Comparison of ENCODE assay signal across 1 fruit fly cellular context in the genomic region with DNA sequence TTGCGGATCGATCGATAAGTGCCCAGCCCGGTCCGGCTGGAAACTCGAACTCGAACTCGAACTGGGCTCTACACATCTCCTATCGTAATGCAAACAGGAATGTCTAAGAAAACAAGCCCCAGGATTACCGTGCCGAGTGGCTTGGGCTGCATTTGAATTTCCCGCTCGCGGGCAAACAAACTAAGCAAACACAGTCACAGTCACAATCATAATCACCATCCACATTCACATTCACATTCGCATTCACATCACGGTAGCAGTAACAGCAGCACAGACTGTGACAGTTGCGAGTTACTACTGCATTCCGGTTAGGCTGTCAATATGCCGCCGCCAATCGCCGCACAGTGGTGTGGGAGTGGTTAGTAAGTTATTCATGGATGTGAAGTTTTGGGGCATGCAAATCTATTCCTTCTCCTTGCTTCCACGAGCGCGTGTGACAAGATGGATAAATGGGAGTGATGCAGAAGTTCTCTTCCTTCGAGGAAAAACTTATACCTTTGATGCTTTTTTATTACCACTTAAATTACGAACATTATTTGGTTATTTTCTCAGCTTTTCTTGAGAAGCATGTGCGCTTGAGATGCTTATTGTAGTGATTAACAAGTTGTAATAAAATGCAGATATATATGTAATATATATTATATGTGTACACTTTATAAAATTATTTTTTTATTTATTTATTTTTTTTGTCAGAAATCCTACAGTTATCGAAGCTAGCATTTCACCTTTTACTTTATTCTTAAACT.
A peak's percentile ranks its signal among the peaks of the same experiment; 100 is the strongest.
TF ChIP-seq lines count a peak whose summit lies in the region.

No protein-coding gene starts in this region.

TF ChIP-seq in whole organism, embryonic, 481 proteins besides CTCF, POLR2A, EP300 and RAD21 (continued from another document and continues in another):
- no peak for TF ChIP-seq CG4820 (GFP tag; optimal IDR thresholded peaks at IDR 0.05; lab: Kevin White, UChicago)
- peak; percentile 6 for TF ChIP-seq CoRest (tag; optimal IDR thresholded peaks at IDR 0.05; lab: Kevin White, UChicago)
- no peak for TF ChIP-seq CG32767 (GFP tag; IDR thresholded peaks at IDR 0.05; lab: Robert Waterston, UW)
- no peak for TF ChIP-seq jumu (GFP tag; optimal IDR thresholded peaks at IDR 0.05; lab: Kevin White, UChicago)
- no peak for TF ChIP-seq ERR (GFP tag; optimal IDR thresholded peaks at IDR 0.05; lab: Kevin White, UChicago)
- no peak for TF ChIP-seq zen2 (GFP tag; IDR thresholded peaks at IDR 0.05; lab: Robert Waterston, UW; ENCODE audit: partially characterized antibody)
- TF ChIP-seq Adf1 (GFP tag; IDR thresholded peaks at IDR 0.05; lab: Robert Waterston, UW): no peak
- no peak for TF ChIP-seq CG1832 (GFP tag; optimal IDR thresholded peaks at IDR 0.05; lab: Kevin White, UChicago)
- no peak for TF ChIP-seq CG6689 (GFP tag; IDR thresholded peaks at IDR 0.05; lab: Robert Waterston, UW)
- TF ChIP-seq CG13894 (tag; optimal IDR thresholded peaks at IDR 0.05; lab: Kevin White, UChicago): no peak
- TF ChIP-seq row (GFP tag; IDR thresholded peaks at IDR 0.05; lab: Robert Waterston, UW): peak; percentile 25; the same call in 1 of the 3 replicates
- TF ChIP-seq bsh (GFP tag; optimal IDR thresholded peaks at IDR 0.05; lab: Kevin White, UChicago): peak in 1 of 2 experiments; percentile 51
- TF ChIP-seq yki (optimal IDR thresholded peaks at IDR 0.05; lab: Kevin White, UChicago): no peak
- peak; percentile 20 for TF ChIP-seq CG2678 (tag; optimal IDR thresholded peaks at IDR 0.05; lab: Kevin White, UChicago)
- no peak for TF ChIP-seq stc (GFP tag; IDR thresholded peaks at IDR 0.05; lab: Robert Waterston, UW)
- TF ChIP-seq CG8478 (optimal IDR thresholded peaks at IDR 0.05; lab: Kevin White, UChicago): no peak
- no peak for TF ChIP-seq Doc2 (GFP tag; IDR thresholded peaks at IDR 0.05; lab: Robert Waterston, UW)
- TF ChIP-seq Chrac-16 (GFP tag; optimal IDR thresholded peaks at IDR 0.05; lab: Kevin White, UChicago): no peak
- no peak for TF ChIP-seq insv (GFP tag; optimal IDR thresholded peaks at IDR 0.05; lab: Kevin White, UChicago)
- no peak for TF ChIP-seq wor (GFP tag; IDR thresholded peaks at IDR 0.05; lab: Robert Waterston, UW)
- no peak for TF ChIP-seq GATAe (GFP tag; conservative IDR thresholded peaks at IDR 0.05; lab: Robert Waterston, UW)
- peak; percentile 44; the same call in 1 of the 3 replicates for TF ChIP-seq CG6791 (GFP tag; IDR thresholded peaks at IDR 0.05; lab: Robert Waterston, UW; ENCODE audit: partially characterized antibody)
- TF ChIP-seq Opbp (GFP tag; IDR thresholded peaks at IDR 0.05; lab: Robert Waterston, UW; ENCODE audit: partially characterized antibody): no peak
- peak; percentile 69 for TF ChIP-seq CG1603 (tag; optimal IDR thresholded peaks at IDR 0.05; lab: Kevin White, UChicago)
- TF ChIP-seq chm (GFP tag; IDR thresholded peaks at IDR 0.05; lab: Robert Waterston, UW): 0 out of 2 replicates have a peak, but pooled peaks have one; percentile 51
- TF ChIP-seq Rfx (GFP tag; IDR thresholded peaks at IDR 0.05; lab: Robert Waterston, UW): no peak
- peak; percentile 8 for TF ChIP-seq CG12104 (GFP tag; optimal IDR thresholded peaks at IDR 0.05; lab: Kevin White, UChicago)
- TF ChIP-seq CG14014 (GFP tag; IDR thresholded peaks at IDR 0.05; lab: Robert Waterston, UW): no peak
- TF ChIP-seq CG30403 (GFP tag; optimal IDR thresholded peaks at IDR 0.05; lab: Kevin White, UChicago): no peak
- TF ChIP-seq wdn (GFP tag; IDR thresholded peaks at IDR 0.05; lab: Robert Waterston, UW): no peak
- TF ChIP-seq tin (GFP tag; optimal IDR thresholded peaks at IDR 0.05; lab: Kevin White, UChicago): no peak
- TF ChIP-seq zen (tag; optimal IDR thresholded peaks at IDR 0.05; lab: Kevin White, UChicago): peak; percentile 22
- TF ChIP-seq esg (GFP tag; conservative IDR thresholded peaks at IDR 0.05; lab: Robert Waterston, UW): no peak
- no peak for TF ChIP-seq scrt (GFP tag; optimal IDR thresholded peaks at IDR 0.05; lab: Kevin White, UChicago)
- no peak for TF ChIP-seq Max (GFP tag; optimal IDR thresholded peaks at IDR 0.05; lab: Kevin White, UChicago)
- TF ChIP-seq CG7556 (GFP tag; optimal IDR thresholded peaks at IDR 0.05; lab: Kevin White, UChicago): peak; percentile 65
- TF ChIP-seq run (tag; optimal IDR thresholded peaks at IDR 0.05; lab: Kevin White, UChicago): no peak
- no peak for TF ChIP-seq Lpt (GFP tag; optimal IDR thresholded peaks at IDR 0.05; lab: Kevin White, UChicago)
- no peak for TF ChIP-seq CG8944 (GFP tag; optimal IDR thresholded peaks at IDR 0.05; lab: Kevin White, UChicago)
- no peak; the same call in 1 of the 2 replicates for TF ChIP-seq tna (GFP tag; IDR thresholded peaks at IDR 0.05; lab: Robert Waterston, UW; ENCODE audit: partially characterized antibody)
- peak; percentile 74 for TF ChIP-seq sens (GFP tag; lab: Kevin White, UChicago)
- no peak for TF ChIP-seq CG10321 (GFP tag; IDR thresholded peaks at IDR 0.05; lab: Robert Waterston, UW)
- no peak for TF ChIP-seq Scr (GFP tag; IDR thresholded peaks at IDR 0.05; lab: Robert Waterston, UW; ENCODE audit: partially characterized antibody)
- TF ChIP-seq CG16779 (GFP tag; IDR thresholded peaks at IDR 0.05; lab: Robert Waterston, UW): no peak
- no peak for TF ChIP-seq p53 (GFP tag; optimal IDR thresholded peaks at IDR 0.05; lab: Kevin White, UChicago)
- TF ChIP-seq Med (GFP tag; lab: Kevin White, UChicago): peak; percentile 83
- TF ChIP-seq CG13287 (GFP tag; IDR thresholded peaks at IDR 0.05; lab: Robert Waterston, UW; ENCODE audit: partially characterized antibody): peak; percentile 9; the same call in 1 of the 2 replicates
- TF ChIP-seq onecut (GFP tag; IDR thresholded peaks at IDR 0.05; lab: Robert Waterston, UW): peak; percentile 21; the same call in 1 of the 2 replicates
- TF ChIP-seq CG10209 (GFP tag; optimal IDR thresholded peaks at IDR 0.05; lab: Kevin White, UChicago): no peak
- TF ChIP-seq CG4617 (GFP tag; optimal IDR thresholded peaks at IDR 0.05; lab: Kevin White, UChicago; ENCODE audit: borderline replicate concordance): no peak
- no peak for TF ChIP-seq CG9215 (GFP tag; IDR thresholded peaks at IDR 0.05; lab: Robert Waterston, UW)
- TF ChIP-seq CG15479 (GFP tag; optimal IDR thresholded peaks at IDR 0.05; lab: Kevin White, UChicago): peak; percentile 56
- no peak for TF ChIP-seq sd (tag; optimal IDR thresholded peaks at IDR 0.05; lab: Kevin White, UChicago)
- no peak for TF ChIP-seq Dip2 (GFP tag; IDR thresholded peaks at IDR 0.05; lab: Robert Waterston, UW)
- no peak for TF ChIP-seq sisA (GFP tag; IDR thresholded peaks at IDR 0.05; lab: Robert Waterston, UW)
- no peak for TF ChIP-seq CG11085 (GFP tag; IDR thresholded peaks at IDR 0.05; lab: Robert Waterston, UW)
- TF ChIP-seq slou (GFP tag; optimal IDR thresholded peaks at IDR 0.05; lab: Kevin White, UChicago): no peak
- TF ChIP-seq Hmx (GFP tag; optimal IDR thresholded peaks at IDR 0.05; lab: Kevin White, UChicago): no peak
- no peak for TF ChIP-seq lmd (GFP tag; IDR thresholded peaks at IDR 0.05; lab: Robert Waterston, UW)
- TF ChIP-seq NC2α (GFP tag; optimal IDR thresholded peaks at IDR 0.05; lab: Kevin White, UChicago): no peak
- no peak for TF ChIP-seq CG10366 (GFP tag; IDR thresholded peaks at IDR 0.05; lab: Robert Waterston, UW)
- TF ChIP-seq Fer3 (tag; optimal IDR thresholded peaks at IDR 0.05; lab: Kevin White, UChicago): no peak
- no peak for TF ChIP-seq Nf-YC (tag; optimal IDR thresholded peaks at IDR 0.05; lab: Kevin White, UChicago)
- no peak for TF ChIP-seq CG8388 (GFP tag; optimal IDR thresholded peaks at IDR 0.05; lab: Kevin White, UChicago)
- TF ChIP-seq ems (GFP tag; optimal IDR thresholded peaks at IDR 0.05; lab: Kevin White, UChicago): no peak
- TF ChIP-seq gce (GFP tag; IDR thresholded peaks at IDR 0.05; lab: Robert Waterston, UW): 0 out of 3 replicates have a peak, but pooled peaks have one; percentile 27
- TF ChIP-seq chn (GFP tag; optimal IDR thresholded peaks at IDR 0.05; lab: Kevin White, UChicago): no peak
- peak; percentile 78 for TF ChIP-seq fd102C (GFP tag; optimal IDR thresholded peaks at IDR 0.05; lab: Kevin White, UChicago)
- no peak for TF ChIP-seq grn (GFP tag; optimal IDR thresholded peaks at IDR 0.05; lab: Kevin White, UChicago)
- no peak for TF ChIP-seq CG5245 (GFP tag; optimal IDR thresholded peaks at IDR 0.05; lab: Kevin White, UChicago)
- no peak for TF ChIP-seq CG9817 (tag; optimal IDR thresholded peaks at IDR 0.05; lab: Kevin White, UChicago)
- 0 out of 2 replicates have a peak, but pooled peaks have one; percentile 22 for TF ChIP-seq sim (GFP tag; IDR thresholded peaks at IDR 0.05; lab: Robert Waterston, UW)
- no peak for TF ChIP-seq tup (GFP tag; optimal IDR thresholded peaks at IDR 0.05; lab: Kevin White, UChicago)
- no peak for TF ChIP-seq CG34376 (GFP tag; optimal IDR thresholded peaks at IDR 0.05; lab: Kevin White, UChicago)
- peak; percentile 45 for TF ChIP-seq CG9437 (GFP tag; optimal IDR thresholded peaks at IDR 0.05; lab: Kevin White, UChicago)
- no peak for TF ChIP-seq lab (GFP tag; optimal IDR thresholded peaks at IDR 0.05; lab: Kevin White, UChicago)
- no peak for TF ChIP-seq Awh (GFP tag; IDR thresholded peaks at IDR 0.05; lab: Robert Waterston, UW)
- no peak for TF ChIP-seq CG12391 (tag; optimal IDR thresholded peaks at IDR 0.05; lab: Kevin White, UChicago)
- TF ChIP-seq CG17829 (tag; optimal IDR thresholded peaks at IDR 0.05; lab: Kevin White, UChicago): no peak
- no peak for TF ChIP-seq jigr1 (GFP tag; IDR thresholded peaks at IDR 0.05; lab: Robert Waterston, UW)
- peak in 1 of 2 experiments; percentile 12 for TF ChIP-seq Pdp1 (GFP tag; optimal IDR thresholded peaks at IDR 0.05; lab: Kevin White, UChicago)
- TF ChIP-seq Sox100B (GFP tag; optimal IDR thresholded peaks at IDR 0.05; lab: Kevin White, UChicago): peak; percentile 27
- TF ChIP-seq CG31224 (GFP tag; IDR thresholded peaks at IDR 0.05; lab: Robert Waterston, UW): no peak
- TF ChIP-seq rib (GFP tag; IDR thresholded peaks at IDR 0.05; lab: Robert Waterston, UW): no peak
- TF ChIP-seq cas (GFP tag; IDR thresholded peaks at IDR 0.05; lab: Robert Waterston, UW): no peak
- no peak for TF ChIP-seq CG15601 (tag; optimal IDR thresholded peaks at IDR 0.05; lab: Kevin White, UChicago)
- no peak for TF ChIP-seq CG11695 (GFP tag; IDR thresholded peaks at IDR 0.05; lab: Robert Waterston, UW)
- TF ChIP-seq HLHmδ (GFP tag; optimal IDR thresholded peaks at IDR 0.05; lab: Kevin White, UChicago): peak; percentile 30
- no peak for TF ChIP-seq CG3838 (GFP tag; optimal IDR thresholded peaks at IDR 0.05; lab: Kevin White, UChicago)
- TF ChIP-seq CG12236 (GFP tag; optimal IDR thresholded peaks at IDR 0.05; lab: Kevin White, UChicago): no peak
- TF ChIP-seq C15 (GFP tag; IDR thresholded peaks at IDR 0.05; lab: Robert Waterston, UW): no peak
- peak; percentile 6 for TF ChIP-seq MTF-1 (GFP tag; optimal IDR thresholded peaks at IDR 0.05; lab: Kevin White, UChicago; ENCODE audit: borderline replicate concordance)
- TF ChIP-seq HLH4C (GFP tag; IDR thresholded peaks at IDR 0.05; lab: Robert Waterston, UW; ENCODE audit: partially characterized antibody): no peak
- no peak for TF ChIP-seq HmgZ (tag; optimal IDR thresholded peaks at IDR 0.05; lab: Kevin White, UChicago)
- TF ChIP-seq CG1233 (GFP tag; optimal IDR thresholded peaks at IDR 0.05; lab: Kevin White, UChicago): peak; percentile 12
- TF ChIP-seq ash1 (GFP tag; optimal IDR thresholded peaks at IDR 0.05; lab: Kevin White, UChicago): no peak
- TF ChIP-seq Mes4 (GFP tag; optimal IDR thresholded peaks at IDR 0.05; lab: Kevin White, UChicago): no peak
- peak; percentile 37 for TF ChIP-seq Oli (tag; optimal IDR thresholded peaks at IDR 0.05; lab: Kevin White, UChicago)
- TF ChIP-seq Hmr (GFP tag; optimal IDR thresholded peaks at IDR 0.05; lab: Kevin White, UChicago): no peak
- no peak for TF ChIP-seq TFAM (GFP tag; optimal IDR thresholded peaks at IDR 0.05; lab: Kevin White, UChicago)
- peak; percentile 49 for TF ChIP-seq CG11504 (tag; optimal IDR thresholded peaks at IDR 0.05; lab: Kevin White, UChicago)
- no peak for TF ChIP-seq Bdp1 (GFP tag; optimal IDR thresholded peaks at IDR 0.05; lab: Kevin White, UChicago)
- TF ChIP-seq CG3847 (GFP tag; IDR thresholded peaks at IDR 0.05; lab: Robert Waterston, UW): no peak
- no peak for TF ChIP-seq Abd-B (GFP tag; optimal IDR thresholded peaks at IDR 0.05; lab: Kevin White, UChicago)
- no peak for TF ChIP-seq CG9797 (GFP tag; optimal IDR thresholded peaks at IDR 0.05; lab: Kevin White, UChicago)
- no peak for TF ChIP-seq Side (GFP tag; optimal IDR thresholded peaks at IDR 0.05; lab: Kevin White, UChicago)
- no peak for TF ChIP-seq usp (GFP tag; optimal IDR thresholded peaks at IDR 0.05; lab: Kevin White, UChicago)
- TF ChIP-seq tap (tag; optimal IDR thresholded peaks at IDR 0.05; lab: Kevin White, UChicago): no peak
- TF ChIP-seq Stat92E (GFP tag; optimal IDR thresholded peaks at IDR 0.05; lab: Kevin White, UChicago): no peak
- no peak for TF ChIP-seq slp2 (GFP tag; optimal IDR thresholded peaks at IDR 0.05; lab: Kevin White, UChicago)
- TF ChIP-seq CG10979 (tag; optimal IDR thresholded peaks at IDR 0.05; lab: Kevin White, UChicago): peak; percentile 9
- no peak for TF ChIP-seq slbo (GFP tag; IDR thresholded peaks at IDR 0.05; lab: Robert Waterston, UW)
- peak; percentile 7 for TF ChIP-seq CG10267 (tag; optimal IDR thresholded peaks at IDR 0.05; lab: Kevin White, UChicago)
- TF ChIP-seq Tbp (GFP tag; optimal IDR thresholded peaks at IDR 0.05; lab: Kevin White, UChicago): no peak
- TF ChIP-seq D19A (tag; optimal IDR thresholded peaks at IDR 0.05; lab: Kevin White, UChicago): peak; percentile 16
- TF ChIP-seq fd96Cb (tag; optimal IDR thresholded peaks at IDR 0.05; lab: Kevin White, UChicago): no peak
- peak; percentile 78 for TF ChIP-seq CG15696 (tag; optimal IDR thresholded peaks at IDR 0.05; lab: Kevin White, UChicago)
- TF ChIP-seq CG4404 (GFP tag; IDR thresholded peaks at IDR 0.05; lab: Robert Waterston, UW): no peak
- no peak for TF ChIP-seq CG10147 (GFP tag; optimal IDR thresholded peaks at IDR 0.05; lab: Kevin White, UChicago)
- TF ChIP-seq dimm (GFP tag; IDR thresholded peaks at IDR 0.05; lab: Robert Waterston, UW): no peak
- no peak for TF ChIP-seq abd-A (tag; optimal IDR thresholded peaks at IDR 0.05; lab: Kevin White, UChicago)
- no peak for TF ChIP-seq CG13123 (GFP tag; optimal IDR thresholded peaks at IDR 0.05; lab: Kevin White, UChicago)
- TF ChIP-seq ham (GFP tag; IDR thresholded peaks at IDR 0.05; lab: Robert Waterston, UW): no peak
- TF ChIP-seq repo (GFP tag; optimal IDR thresholded peaks at IDR 0.05; lab: Kevin White, UChicago): no peak
- no peak for TF ChIP-seq CG10543 (GFP tag; optimal IDR thresholded peaks at IDR 0.05; lab: Kevin White, UChicago)
- TF ChIP-seq CG8281 (tag; optimal IDR thresholded peaks at IDR 0.05; lab: Kevin White, UChicago): no peak
- TF ChIP-seq ssp (GFP tag; IDR thresholded peaks at IDR 0.05; lab: Robert Waterston, UW): no peak
